Fruit fly (Drosophila melanogaster): Measurements from ENCODE around the gene Rcd-1.
A peak's percentile ranks its signal among the peaks of the same experiment; 100 is the strongest.

Gene Rcd-1

DNA sequence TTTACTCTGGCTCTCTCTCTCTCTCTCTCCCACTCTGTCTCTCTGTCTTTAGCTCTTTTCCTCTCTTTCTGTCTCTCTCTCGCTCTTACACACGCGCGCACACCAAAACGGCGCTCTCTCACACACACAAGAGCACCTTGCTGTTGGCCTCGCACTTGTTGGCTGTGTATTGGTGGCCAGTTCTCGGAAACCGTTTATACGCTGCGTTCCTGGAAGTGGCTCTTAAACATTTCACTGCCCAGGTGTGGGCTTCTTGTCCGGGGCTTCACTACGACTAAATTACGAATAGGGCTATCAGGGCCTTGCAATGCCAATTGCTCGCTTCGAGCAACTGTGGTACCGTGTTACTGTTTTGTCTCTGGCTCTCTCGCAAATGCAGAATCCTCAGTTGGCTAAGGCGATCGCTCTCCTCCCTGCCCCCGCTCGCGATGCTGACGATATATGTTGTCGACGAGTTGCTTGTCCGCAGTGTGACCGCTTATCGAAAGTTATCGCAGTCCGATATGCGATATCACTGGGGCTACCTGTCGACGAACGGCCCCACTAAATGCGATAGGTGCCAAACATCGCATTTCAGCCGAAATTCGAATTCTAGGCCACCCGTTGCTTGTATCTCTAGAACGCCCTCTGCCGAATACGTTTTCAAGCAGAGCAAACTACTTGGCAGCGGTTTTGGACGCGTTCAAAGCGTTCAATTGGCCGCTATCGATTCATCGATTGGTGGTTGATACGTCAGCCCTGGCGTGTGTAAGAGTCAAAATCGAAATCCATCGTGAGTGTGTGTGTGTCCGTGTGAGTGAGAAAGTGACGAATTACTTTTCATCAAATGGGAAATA, 44.7 kb downstream of the Rcd-1 start, which contains the start of the genes dome and Ubqn (continued):
- TF ChIP-seq CG18764 (GFP tag; optimal IDR thresholded peaks at IDR 0.05) (no peak), pho (GFP tag; optimal IDR thresholded peaks at IDR 0.05) (peak; percentile 13), CG32772 (GFP tag; IDR thresholded peaks at IDR 0.05) (no peak), tgo (GFP tag; IDR thresholded peaks at IDR 0.05) (no peak), Max (GFP tag; optimal IDR thresholded peaks at IDR 0.05) (peak; percentile 1), CG8478 (optimal IDR thresholded peaks at IDR 0.05) (peak; percentile 83), hkb (optimal IDR thresholded peaks at IDR 0.05) (peak; percentile 63), hkb (GFP tag; IDR thresholded peaks at IDR 0.05) (0 out of 2 replicates have a peak, but pooled peaks have one; percentile 22), CG1024 (GFP tag; IDR thresholded peaks at IDR 0.05) (no peak), CG9817 (tag; optimal IDR thresholded peaks at IDR 0.05) (no peak), run (tag; optimal IDR thresholded peaks at IDR 0.05) (no peak), CG16815 (GFP tag; optimal IDR thresholded peaks at IDR 0.05) (no peak), hbn (GFP tag; IDR thresholded peaks at IDR 0.05; ENCODE audit: partially characterized antibody) (peak; percentile 87), CG12155 (GFP tag; optimal IDR thresholded peaks at IDR 0.05) (peak; percentile 78), C15 (GFP tag; IDR thresholded peaks at IDR 0.05) (no peak), CG14667 (GFP tag; IDR thresholded peaks at IDR 0.05) (no peak), Taf1 (GFP tag; IDR thresholded peaks at IDR 0.05) (no peak), grau (tag; optimal IDR thresholded peaks at IDR 0.05) (peak; percentile 1), Fer1 (GFP tag; optimal IDR thresholded peaks at IDR 0.05) (peak; percentile 48), CG17328 (GFP tag; IDR thresholded peaks at IDR 0.05) (no peak), mirr (GFP tag; optimal IDR thresholded peaks at IDR 0.05) (peak; percentile 4), CG3726 (GFP tag; IDR thresholded peaks at IDR 0.05) (no peak), CG4360 (GFP tag; IDR thresholded peaks at IDR 0.05) (no peak), bab2 (GFP tag; optimal IDR thresholded peaks at IDR 0.05) (no peak), dmrt99B (tag; optimal IDR thresholded peaks at IDR 0.05) (no peak), Hr39 (optimal IDR thresholded peaks at IDR 0.05) (no peak), ftz-f1 (GFP tag; optimal IDR thresholded peaks at IDR 0.05) (peak; percentile 86), fd102C (GFP tag; optimal IDR thresholded peaks at IDR 0.05) (no peak), CG31441 (GFP tag; IDR thresholded peaks at IDR 0.05) (no peak), Abd-B (GFP tag; optimal IDR thresholded peaks at IDR 0.05) (no peak), Dp (GFP tag; optimal IDR thresholded peaks at IDR 0.05) (peak; percentile 49), CG6689 (GFP tag; IDR thresholded peaks at IDR 0.05) (no peak), CG12236 (GFP tag; optimal IDR thresholded peaks at IDR 0.05) (peak; percentile 22), CG12104 (GFP tag; optimal IDR thresholded peaks at IDR 0.05) (no peak), Doc3 (GFP tag; IDR thresholded peaks at IDR 0.05; ENCODE audit: partially characterized antibody) (peak; percentile 82), CG10654 (GFP tag; optimal IDR thresholded peaks at IDR 0.05) (no peak), tio (GFP tag; optimal IDR thresholded peaks at IDR 0.05) (no peak), HHEX (GFP tag; optimal IDR thresholded peaks at IDR 0.05) (no peak), D19A (tag; optimal IDR thresholded peaks at IDR 0.05) (no peak), wdn (GFP tag; IDR thresholded peaks at IDR 0.05) (no peak), Hr51 (GFP tag; optimal IDR thresholded peaks at IDR 0.05) (no peak), CG15269 (tag; optimal IDR thresholded peaks at IDR 0.05) (no peak), CG7745 (tag; optimal IDR thresholded peaks at IDR 0.05) (no peak), CG2199 (GFP tag; IDR thresholded peaks at IDR 0.05) (no peak), CG1603 (tag; optimal IDR thresholded peaks at IDR 0.05) (peak; percentile 79), Dip3 (GFP tag; optimal IDR thresholded peaks at IDR 0.05) (peak; percentile 36), B-H1 (GFP tag; IDR thresholded peaks at IDR 0.05) (no peak), CG12299 (tag; optimal IDR thresholded peaks at IDR 0.05) (no peak), YL-1 (GFP tag; optimal IDR thresholded peaks at IDR 0.05) (peak; percentile 61), CG15011 (GFP tag; optimal IDR thresholded peaks at IDR 0.05) (no peak), lilli (GFP tag; optimal IDR thresholded peaks at IDR 0.05) (peak; percentile 31)

Data from whole organism, embryonic.